Fruit fly (Drosophila melanogaster) whole organism, embryonic: ENCODE data around the gene CG43815.
A peak's percentile ranks its signal among the peaks of the same experiment; 100 is the strongest.

Experiments used
- Ada2b ChIP-seq: fragments of 200-800 bp; sonication (Bioruptor generic); IDR thresholded peaks from 2 replicates; pipeline ENCODE4 v1.3.6; 2022; ENCODE audit warnings: missing biosample characterization, missing genetic modification characterization
- CG10147 ChIP-seq: fragments of 200-800 bp; sonication (Bioruptor generic); optimal IDR thresholded peaks from 2 replicates; lab custom pipeline; 2019; ENCODE audit warnings: missing biosample characterization, mild to moderate bottlenecking, missing genetic modification characterization, moderate library complexity
- CG10267 ChIP-seq: fragments of 200-800 bp; sonication (Bioruptor generic); optimal IDR thresholded peaks from 2 replicates; lab custom pipeline; 2018; ENCODE audit warnings: missing biosample characterization, mild to moderate bottlenecking, missing genetic modification characterization, moderate library complexity
- CG10321 ChIP-seq: fragments of 200-800 bp; sonication (Bioruptor generic); IDR thresholded peaks from 2 replicates; pipeline ENCODE4 v1.3.6; 2022; ENCODE audit warnings: missing biosample characterization, missing genetic modification characterization
- CG1233 ChIP-seq: fragments of 200-800 bp; sonication (Bioruptor generic); optimal IDR thresholded peaks from 4 replicates; lab custom pipeline; 2018; ENCODE audit warnings: missing biosample characterization, mild to moderate bottlenecking, missing genetic modification characterization
- CG15011 ChIP-seq: fragments of 200-800 bp; sonication (Bioruptor generic); optimal IDR thresholded peaks from 3 replicates; lab custom pipeline; 2018; ENCODE audit warnings: missing biosample characterization, mild to moderate bottlenecking, missing genetic modification characterization
- CG18011 ChIP-seq: fragments of 200-800 bp; sonication (Bioruptor generic); optimal IDR thresholded peaks from 2 replicates; lab custom pipeline; 2017; ENCODE audit warnings: missing biosample characterization, missing genetic modification characterization, mild to moderate bottlenecking, moderate library complexity, missing genotype
- CG18764 ChIP-seq: fragments of 200-800 bp; sonication (Bioruptor generic); optimal IDR thresholded peaks from 3 replicates; lab custom pipeline; 2016; ENCODE audit warnings: missing biosample characterization, missing genetic modification characterization
- CG2678 ChIP-seq: fragments of 200-800 bp; sonication (Bioruptor generic); optimal IDR thresholded peaks from 3 replicates; lab custom pipeline; 2019; ENCODE audit warnings: missing biosample characterization, mild to moderate bottlenecking, missing genetic modification characterization, moderate library complexity
- CG2875 ChIP-seq: fragments of 200-800 bp; sonication (Bioruptor generic); optimal IDR thresholded peaks from 2 replicates; lab custom pipeline; 2017; ENCODE audit warnings: missing biosample characterization, mild to moderate bottlenecking, missing genetic modification characterization, missing genetic modification reagents
- CG31441 ChIP-seq: fragments of 200-800 bp; sonication (Bioruptor generic); IDR thresholded peaks from 2 replicates; pipeline ENCODE4 v1.3.6; 2022; ENCODE audit warnings: missing biosample characterization, missing genetic modification characterization
- CG33213 ChIP-seq: fragments of 200-800 bp; sonication (Bioruptor generic); optimal IDR thresholded peaks from 3 replicates; lab custom pipeline; 2016; ENCODE audit warnings: missing biosample characterization, missing genetic modification characterization
- CG6654 ChIP-seq: fragments of 200-800 bp; sonication (Bioruptor generic); optimal IDR thresholded peaks from 2 replicates; lab custom pipeline; 2017; ENCODE audit warnings: missing biosample characterization, mild to moderate bottlenecking, missing genetic modification characterization
- CG8765 ChIP-seq: fragments of 200-800 bp; sonication (Bioruptor generic); IDR thresholded peaks from 2 replicates; pipeline ENCODE4 v1.3.6; 2022; ENCODE audit warnings: missing biosample characterization, missing genetic modification characterization
- CG8944 ChIP-seq: fragments of 200-800 bp; sonication (Bioruptor generic); optimal IDR thresholded peaks from 3 replicates; lab custom pipeline; 2016; ENCODE audit warnings: missing biosample characterization, missing genetic modification characterization
- CG9727 ChIP-seq: fragments of 200-800 bp; sonication (Bioruptor generic); optimal IDR thresholded peaks from 3 replicates; lab custom pipeline; 2017; ENCODE audit warnings: missing biosample characterization, mild to moderate bottlenecking, missing genetic modification characterization
- CG9797 ChIP-seq: fragments of 200-800 bp; sonication (Bioruptor generic); optimal IDR thresholded peaks from 3 replicates; lab custom pipeline; 2018; ENCODE audit warnings: missing biosample characterization, mild to moderate bottlenecking, missing genetic modification characterization
- CG9932 ChIP-seq: fragments of 200-800 bp; sonication (Bioruptor generic); IDR thresholded peaks from 2 replicates; pipeline ENCODE4 v1.3.6; 2022; ENCODE audit warnings: missing biosample characterization, missing genetic modification characterization
- CHES-1-like ChIP-seq: fragments of 200-800 bp; sonication (Bioruptor generic); optimal IDR thresholded peaks from 2 replicates; lab custom pipeline; 2016; ENCODE audit warnings: missing biosample characterization, missing genetic modification characterization
- CTCF ChIP-seq: fragments of 200-800 bp; sonication (Bioruptor generic); optimal IDR thresholded peaks from 2 replicates; lab custom pipeline; 2017; ENCODE audit warnings: missing biosample characterization, mild to moderate bottlenecking, missing genetic modification characterization, moderate library complexity
- Camta ChIP-seq: fragments of 200-800 bp; sonication (Bioruptor generic); optimal IDR thresholded peaks from 2 replicates; lab custom pipeline; 2016; ENCODE audit warnings: missing biosample characterization, missing genetic modification characterization
- D19B ChIP-seq: fragments of 200-800 bp; sonication (Bioruptor generic); optimal IDR thresholded peaks from 2 replicates; lab custom pipeline; 2017; ENCODE audit warnings: missing biosample characterization, mild to moderate bottlenecking, missing genetic modification characterization
- Dp ChIP-seq: fragments of 200-800 bp; sonication (Bioruptor generic); optimal IDR thresholded peaks from 2 replicates; lab custom pipeline; 2018; ENCODE audit warnings: missing biosample characterization, mild to moderate bottlenecking, missing genetic modification characterization, moderate library complexity
- ERR ChIP-seq: fragments of 200-800 bp; sonication (Bioruptor generic); optimal IDR thresholded peaks from 2 replicates; lab custom pipeline; 2016; ENCODE audit warnings: missing biosample characterization, missing genetic modification characterization
- Fer2 ChIP-seq: fragments of 200-800 bp; sonication (Bioruptor generic); optimal IDR thresholded peaks from 2 replicates; lab custom pipeline; 2018; ENCODE audit warnings: missing biosample characterization, mild to moderate bottlenecking, missing genetic modification characterization, moderate library complexity
- Hey ChIP-seq: fragments of 200-800 bp; sonication (Bioruptor generic); optimal IDR thresholded peaks from 3 replicates; lab custom pipeline; 2018; ENCODE audit warnings: missing biosample characterization, mild to moderate bottlenecking, missing genetic modification characterization
- Kr ChIP-seq: fragments of 200-800 bp; sonication (Bioruptor generic); optimal IDR thresholded peaks from 2 replicates; lab custom pipeline; 2017; ENCODE audit warnings: missing biosample characterization, mild to moderate bottlenecking, missing genetic modification characterization
- Lhr ChIP-seq: fragments of 200-800 bp; sonication (Bioruptor generic); optimal IDR thresholded peaks from 3 replicates; lab custom pipeline; 2017; ENCODE audit warnings: mild to moderate bottlenecking, missing biosample characterization, missing genetic modification reagents, missing genetic modification characterization
- Neu2 ChIP-seq: fragments of 200-800 bp; sonication (Bioruptor generic); optimal IDR thresholded peaks from 3 replicates; lab custom pipeline; 2016; ENCODE audit warnings: missing biosample characterization, missing genetic modification characterization, borderline replicate concordance
- Ptx1 ChIP-seq: fragments of 200-800 bp; sonication (Bioruptor generic); IDR thresholded peaks from 2 replicates; pipeline ENCODE4 v1.3.6; 2022; ENCODE audit warnings: missing biosample characterization, missing genetic modification characterization
- br ChIP-seq: fragments of >200 bp; optimal IDR thresholded peaks from 2 replicates; lab custom pipeline; 2017
- btn ChIP-seq: fragments of 200-800 bp; sonication (Bioruptor generic); optimal IDR thresholded peaks from 2 replicates; lab custom pipeline; 2016; ENCODE audit warnings: missing biosample characterization, missing genetic modification characterization
- dm ChIP-seq: fragments of 200-800 bp; sonication (Bioruptor generic); optimal IDR thresholded peaks from 3 replicates; lab custom pipeline; 2016; ENCODE audit warnings: missing biosample characterization, missing genetic modification characterization
- dmrt11E ChIP-seq: fragments of 200-800 bp; sonication (Bioruptor generic); optimal IDR thresholded peaks from 3 replicates; lab custom pipeline; 2018; ENCODE audit warnings: missing biosample characterization, mild to moderate bottlenecking, missing genetic modification characterization, moderate library complexity
- dpn ChIP-seq, 2 experiments: fragments of 200-800 bp; sonication (Bioruptor generic); optimal IDR thresholded peaks; 3 replicates each; lab custom pipeline; 2016; ENCODE audit warnings: missing biosample characterization in 2 of 2, missing genetic modification characterization in 2 of 2
- esg ChIP-seq: fragments of 200-800 bp; sonication (Bioruptor generic); conservative IDR thresholded peaks from 2 replicates; pipeline ENCODE4 v1.3.6; 2022; ENCODE audit warnings: missing biosample characterization, missing genetic modification characterization
- fu2 ChIP-seq: fragments of 200-800 bp; sonication (Bioruptor generic); optimal IDR thresholded peaks from 2 replicates; lab custom pipeline; 2016; ENCODE audit warnings: missing biosample characterization, missing genetic modification characterization
- gt ChIP-seq: fragments of 200-800 bp; sonication (Bioruptor generic); IDR thresholded peaks from 2 replicates; pipeline ENCODE4 v1.3.6; 2022; ENCODE audit warnings: missing biosample characterization, missing genetic modification characterization
- ken ChIP-seq: fragments of 200-800 bp; sonication (Bioruptor generic); IDR thresholded peaks from 3 replicates; pipeline ENCODE4 v1.3.6; 2022; ENCODE audit warnings: missing biosample characterization, missing genetic modification characterization
- maf-S ChIP-seq: fragments of 200-800 bp; sonication (Bioruptor generic); optimal IDR thresholded peaks from 2 replicates; lab custom pipeline; 2016; ENCODE audit warnings: missing biosample characterization, missing genetic modification characterization
- p53 ChIP-seq: fragments of 200-800 bp; sonication (Bioruptor generic); optimal IDR thresholded peaks from 2 replicates; lab custom pipeline; 2016; ENCODE audit warnings: missing biosample characterization, missing genetic modification characterization
- peb ChIP-seq: fragments of 200-800 bp; sonication (Bioruptor generic); IDR thresholded peaks from 2 replicates; pipeline ENCODE4 v1.3.6; 2022; ENCODE audit warnings: missing biosample characterization, missing genetic modification characterization
- pho ChIP-seq: fragments of 200-800 bp; sonication (Bioruptor generic); optimal IDR thresholded peaks from 2 replicates; lab custom pipeline; 2016; ENCODE audit warnings: missing biosample characterization, missing genetic modification characterization
- pita ChIP-seq: fragments of 200-800 bp; sonication (Bioruptor generic); optimal IDR thresholded peaks from 2 replicates; lab custom pipeline; 2017; ENCODE audit warnings: missing biosample characterization, mild to moderate bottlenecking, missing genetic modification characterization
- pzg ChIP-seq: fragments of 200-800 bp; sonication (Bioruptor generic); optimal IDR thresholded peaks from 3 replicates; lab custom pipeline; 2018; ENCODE audit warnings: missing biosample characterization, mild to moderate bottlenecking, missing genetic modification characterization, moderate library complexity
- rib ChIP-seq: fragments of 200-800 bp; sonication (Bioruptor generic); IDR thresholded peaks from 2 replicates; pipeline ENCODE4 v1.3.6; 2022; ENCODE audit warnings: missing biosample characterization, missing genetic modification characterization
- schlank ChIP-seq: fragments of 200-800 bp; sonication (Bioruptor generic); optimal IDR thresholded peaks from 2 replicates; lab custom pipeline; 2018; ENCODE audit warnings: missing biosample characterization, mild to moderate bottlenecking, missing genetic modification characterization
- sd ChIP-seq: fragments of 200-800 bp; sonication (Bioruptor generic); optimal IDR thresholded peaks from 3 replicates; lab custom pipeline; 2018; ENCODE audit warnings: missing biosample characterization, mild to moderate bottlenecking, missing genetic modification characterization, moderate library complexity
- sisA ChIP-seq: fragments of 200-800 bp; sonication (Bioruptor generic); IDR thresholded peaks from 2 replicates; pipeline ENCODE4 v1.3.6; 2022; ENCODE audit warnings: missing biosample characterization, missing genetic modification characterization
- tx ChIP-seq: fragments of 200-800 bp; sonication (Bioruptor generic); optimal IDR thresholded peaks from 2 replicates; lab custom pipeline; 2016; ENCODE audit warnings: missing biosample characterization, missing genetic modification characterization
- wek ChIP-seq: fragments of 200-800 bp; sonication (Bioruptor generic); optimal IDR thresholded peaks from 3 replicates; lab custom pipeline; 2018; ENCODE audit warnings: missing biosample characterization, mild to moderate bottlenecking, missing genetic modification characterization, moderate library complexity

The CG43815 gene

dm6 chr2L:3575679-3576442 is at the start of gene CG43815 (continued):
- TF ChIP-seq CG18011 = no peak
- no peak for TF ChIP-seq CG9797 (GFP tag; lab: Kevin White, UChicago)
- no peak for TF ChIP-seq CG10321 (GFP tag; lab: Robert Waterston, UW)
- no peak for TF ChIP-seq D19B (GFP tag; lab: Kevin White, UChicago)
- TF ChIP-seq schlank (tag; lab: Kevin White, UChicago) = no peak
- no peak for TF ChIP-seq btn (GFP tag; lab: Kevin White, UChicago)
- no peak for TF ChIP-seq Lhr (GFP tag; lab: Kevin White, UChicago)
- peak; percentile 53 for TF ChIP-seq dmrt11E (tag; lab: Kevin White, UChicago)
- TF ChIP-seq CG31441 (GFP tag; lab: Robert Waterston, UW) = 0 out of 2 replicates have a peak, but pooled peaks have one; percentile 16
- peak; percentile 48 for TF ChIP-seq wek (GFP tag; lab: Kevin White, UChicago)
- no peak for TF ChIP-seq rib (GFP tag; lab: Robert Waterston, UW)
- no peak for TF ChIP-seq dm
- TF ChIP-seq sd (tag; lab: Kevin White, UChicago) = no peak
- no peak for TF ChIP-seq pita (GFP tag; lab: Kevin White, UChicago)
- no peak for TF ChIP-seq br
- TF ChIP-seq Neu2 (GFP tag; lab: Kevin White, UChicago) = no peak
- no peak for TF ChIP-seq CG10147
- peak; percentile 17 for TF ChIP-seq CG10267 (tag; lab: Kevin White, UChicago)
- no peak for TF ChIP-seq esg (GFP tag; lab: Robert Waterston, UW)
- TF ChIP-seq CG1233 (GFP tag; lab: Kevin White, UChicago) = no peak
- no peak for TF ChIP-seq CG9932 (GFP tag; lab: Robert Waterston, UW)
- TF ChIP-seq CG33213 (GFP tag; lab: Kevin White, UChicago) = no peak
- no peak for TF ChIP-seq pho
- no peak for TF ChIP-seq tx
- TF ChIP-seq p53 (GFP tag; lab: Kevin White, UChicago) = no peak
- no peak for TF ChIP-seq CG8944 (GFP tag; lab: Kevin White, UChicago)
- no peak for TF ChIP-seq Ada2b (GFP tag; lab: Robert Waterston, UW)
- no peak for TF ChIP-seq fu2
- TF ChIP-seq Dp (GFP tag; lab: Kevin White, UChicago) = no peak
- no peak for TF ChIP-seq dpn (GFP tag; optimal IDR thresholded peaks at IDR 0.05; lab: Kevin White, UChicago)
- no peak for TF ChIP-seq sisA (GFP tag; lab: Robert Waterston, UW)
- TF ChIP-seq ERR = no peak
- no peak for TF ChIP-seq Kr (GFP tag; lab: Kevin White, UChicago)
- TF ChIP-seq Camta (GFP tag; lab: Kevin White, UChicago) = no peak
- no peak for TF ChIP-seq CTCF (GFP tag; lab: Kevin White, UChicago)
- peak; percentile 42; the same call in 1 of the 3 replicates for TF ChIP-seq ken (GFP tag; lab: Robert Waterston, UW)
- TF ChIP-seq Fer2 (tag; lab: Kevin White, UChicago) = no peak
- no peak for TF ChIP-seq maf-S (GFP tag; lab: Kevin White, UChicago)
- TF ChIP-seq Hey (tag; lab: Kevin White, UChicago) = no peak
- no peak for TF ChIP-seq CG18764
- TF ChIP-seq CG8765 (GFP tag; lab: Robert Waterston, UW) = no peak
- TF ChIP-seq CHES-1-like (GFP tag; lab: Kevin White, UChicago) = no peak
- TF ChIP-seq peb = no peak
- peak; percentile 33 for TF ChIP-seq CG2875
- TF ChIP-seq CG2678 = no peak
- TF ChIP-seq CG15011 (GFP tag; lab: Kevin White, UChicago) = no peak
- no peak for TF ChIP-seq gt (GFP tag; lab: Robert Waterston, UW)
- TF ChIP-seq CG9727 = peak; percentile 31
- TF ChIP-seq pzg (GFP tag; lab: Kevin White, UChicago) = no peak
- TF ChIP-seq Ptx1 (GFP tag; lab: Robert Waterston, UW) = 0 out of 2 replicates have a peak, but pooled peaks have one; percentile 14
- no peak for TF ChIP-seq CG6654 (GFP tag; lab: Kevin White, UChicago)
